Worm (Caenorhabditis elegans): ENCODE results near the gene F15A8.1.

Gene F15A8.1

ce11 chrX:4457853-4458322 lies 17.1 kb downstream of the F15A8.1 start, which contains the start of gene aps-2:
aps-2 (plus strand) TSS chrX:4458272.
- TF ChIP-seq klf-2 (GFP tag; conservative IDR thresholded peaks at IDR 0.05) (no peak), med-1 (GFP tag; optimal IDR thresholded peaks at IDR 0.05; ENCODE audit: insufficient read depth) (no peak), flt-1 (GFP tag; IDR thresholded peaks at IDR 0.05) (0 out of 2 replicates have a peak, but pooled peaks have one; percentile 36), ztf-29 (GFP tag; IDR thresholded peaks at IDR 0.05) (no peak), tab-1 (GFP tag; IDR thresholded peaks at IDR 0.05) (0 out of 2 replicates have a peak, but pooled peaks have one; percentile 39), ref-1 (GFP tag; conservative IDR thresholded peaks at IDR 0.05) (no peak), T22C8.4 (GFP tag; IDR thresholded peaks at IDR 0.05) (no peak), ztf-23 (GFP tag; IDR thresholded peaks at IDR 0.05) (no peak), cog-1 (tag; optimal IDR thresholded peaks at IDR 0.05) (no peak)

- no peak for TF ChIP-seq cog-1 (tag; optimal IDR thresholded peaks at IDR 0.05)
- TF ChIP-seq klf-2 (GFP tag; conservative IDR thresholded peaks at IDR 0.05), result no peak
- TF ChIP-seq T22C8.4 (GFP tag; IDR thresholded peaks at IDR 0.05), result no peak
- TF ChIP-seq ztf-29 (GFP tag; IDR thresholded peaks at IDR 0.05), result no peak
- TF ChIP-seq ztf-23 (GFP tag; IDR thresholded peaks at IDR 0.05), result no peak
- no peak for TF ChIP-seq tab-1 (GFP tag; IDR thresholded peaks at IDR 0.05)
- TF ChIP-seq flt-1 (GFP tag; IDR thresholded peaks at IDR 0.05), result no peak
- TF ChIP-seq ref-1 (GFP tag; conservative IDR thresholded peaks at IDR 0.05), result no peak
These were observed 21.6 kb downstream of the F15A8.1 start, which contains the start of gene atg-16.1 for ce11 chrX:4462390-4462789. atg-16.1 (minus strand) TSS chrX:4462465.

ce11 chrX:4464367-4464766 lies 23.6 kb downstream of the F15A8.1 start:
- TF ChIP-seq med-1 (GFP tag; optimal IDR thresholded peaks at IDR 0.05; ENCODE audit: insufficient read depth) (no peak), ztf-23 (GFP tag; IDR thresholded peaks at IDR 0.05) (no peak), T22C8.4 (GFP tag; IDR thresholded peaks at IDR 0.05) (no peak), tab-1 (GFP tag; IDR thresholded peaks at IDR 0.05) (no peak)

- TF ChIP-seq tab-1 (GFP tag; IDR thresholded peaks at IDR 0.05), result no peak
- TF ChIP-seq ref-1 (GFP tag; conservative IDR thresholded peaks at IDR 0.05), result no peak
- TF ChIP-seq ztf-23 (GFP tag; IDR thresholded peaks at IDR 0.05), result no peak
- no peak for TF ChIP-seq cog-1 (tag; optimal IDR thresholded peaks at IDR 0.05)
- TF ChIP-seq med-1 (GFP tag; optimal IDR thresholded peaks at IDR 0.05; ENCODE audit: insufficient read depth), result no peak
- TF ChIP-seq T22C8.4 (GFP tag; IDR thresholded peaks at IDR 0.05), result no peak
- no peak for TF ChIP-seq flt-1 (GFP tag; IDR thresholded peaks at IDR 0.05)
- no peak for TF ChIP-seq ztf-29 (GFP tag; IDR thresholded peaks at IDR 0.05)
- TF ChIP-seq klf-2 (GFP tag; conservative IDR thresholded peaks at IDR 0.05), result no peak
These were observed 25.5 kb downstream of the F15A8.1 start, which contains the start of gene nmur-3 for ce11 chrX:4466218-4466617. nmur-3 (plus strand) TSS chrX:4466518.

- TF ChIP-seq ztf-29 (GFP tag; IDR thresholded peaks at IDR 0.05) (no peak), tab-1 (GFP tag; IDR thresholded peaks at IDR 0.05) (no peak), ztf-23 (GFP tag; IDR thresholded peaks at IDR 0.05) (0 out of 2 replicates have a peak, but pooled peaks have one; percentile 16), klf-2 (GFP tag; conservative IDR thresholded peaks at IDR 0.05) (no peak), cog-1 (tag; optimal IDR thresholded peaks at IDR 0.05) (peak; percentile 50), med-1 (GFP tag; optimal IDR thresholded peaks at IDR 0.05; ENCODE audit: insufficient read depth) (no peak), flt-1 (GFP tag; IDR thresholded peaks at IDR 0.05) (no peak), ref-1 (GFP tag; conservative IDR thresholded peaks at IDR 0.05) (no peak), T22C8.4 (GFP tag; IDR thresholded peaks at IDR 0.05) (no peak)
These were observed 28.6 kb downstream of the F15A8.1 start, which contains the start of gene asb-2 for ce11 chrX:4469297-4469816. asb-2 (plus strand) TSS chrX:4469766.

- no peak for TF ChIP-seq ztf-23 (GFP tag; IDR thresholded peaks at IDR 0.05)
- no peak for TF ChIP-seq ztf-29 (GFP tag; IDR thresholded peaks at IDR 0.05)
These were observed 37.8 kb downstream of the F15A8.1 start for ce11 chrX:4478503-4478902.

- no peak for TF ChIP-seq ztf-23 (GFP tag; IDR thresholded peaks at IDR 0.05)
- TF ChIP-seq ztf-29 (GFP tag; IDR thresholded peaks at IDR 0.05), result no peak
- TF ChIP-seq tab-1 (GFP tag; IDR thresholded peaks at IDR 0.05), result no peak
- no peak for TF ChIP-seq cog-1 (tag; optimal IDR thresholded peaks at IDR 0.05)
- no peak for TF ChIP-seq flt-1 (GFP tag; IDR thresholded peaks at IDR 0.05)
- TF ChIP-seq T22C8.4 (GFP tag; IDR thresholded peaks at IDR 0.05), result no peak
- TF ChIP-seq ref-1 (GFP tag; conservative IDR thresholded peaks at IDR 0.05), result no peak
- no peak for TF ChIP-seq med-1 (GFP tag; optimal IDR thresholded peaks at IDR 0.05; ENCODE audit: insufficient read depth)
- no peak for TF ChIP-seq klf-2 (GFP tag; conservative IDR thresholded peaks at IDR 0.05)
These were observed 39.2 kb downstream of the F15A8.1 start for ce11 chrX:4479960-4480359.

- TF ChIP-seq cog-1 (tag; optimal IDR thresholded peaks at IDR 0.05) (no peak), ztf-23 (GFP tag; IDR thresholded peaks at IDR 0.05) (no peak), ztf-29 (GFP tag; IDR thresholded peaks at IDR 0.05) (no peak), med-1 (GFP tag; optimal IDR thresholded peaks at IDR 0.05; ENCODE audit: insufficient read depth) (no peak), T22C8.4 (GFP tag; IDR thresholded peaks at IDR 0.05) (no peak), ref-1 (GFP tag; conservative IDR thresholded peaks at IDR 0.05) (no peak)
These were observed 40.1 kb downstream of the F15A8.1 start for ce11 chrX:4480800-4481199.

- TF ChIP-seq tab-1 (GFP tag; IDR thresholded peaks at IDR 0.05) (no peak), ztf-29 (GFP tag; IDR thresholded peaks at IDR 0.05) (no peak), cog-1 (tag; optimal IDR thresholded peaks at IDR 0.05) (no peak), T22C8.4 (GFP tag; IDR thresholded peaks at IDR 0.05) (no peak), flt-1 (GFP tag; IDR thresholded peaks at IDR 0.05) (no peak), ref-1 (GFP tag; conservative IDR thresholded peaks at IDR 0.05) (no peak), ztf-23 (GFP tag; IDR thresholded peaks at IDR 0.05) (no peak)
These were observed 43.3 kb downstream of the F15A8.1 start for ce11 chrX:4484072-4484471.

ce11 chrX:4488807-4489336 lies 48.1 kb downstream of the F15A8.1 start, which contains the start of gene ncr-1:
ncr-1 (minus strand) TSS chrX:4488857.
- TF ChIP-seq T22C8.4 (GFP tag; IDR thresholded peaks at IDR 0.05), result no peak
- TF ChIP-seq cog-1 (tag; optimal IDR thresholded peaks at IDR 0.05), result no peak
- no peak for TF ChIP-seq med-1 (GFP tag; optimal IDR thresholded peaks at IDR 0.05; ENCODE audit: insufficient read depth)
- no peak for TF ChIP-seq tab-1 (GFP tag; IDR thresholded peaks at IDR 0.05)
- no peak for TF ChIP-seq ref-1 (GFP tag; conservative IDR thresholded peaks at IDR 0.05)
- TF ChIP-seq ztf-29 (GFP tag; IDR thresholded peaks at IDR 0.05), result no peak
- TF ChIP-seq ztf-23 (GFP tag; IDR thresholded peaks at IDR 0.05), result no peak
- TF ChIP-seq klf-2 (GFP tag; conservative IDR thresholded peaks at IDR 0.05), result no peak

Data from whole organism, midembryonic.